Fruit fly (Drosophila melanogaster) whole organism, embryonic: ENCODE results near the gene HP5.

Source experiments
- Adf1 ChIP-seq: fragments of 200-800 bp; sonication (Bioruptor generic); IDR thresholded peaks from 2 replicates; pipeline ENCODE4 v1.3.6; 2022; ENCODE audit warnings: missing biosample characterization, missing genetic modification characterization
- Bgb ChIP-seq: fragments of 200-800 bp; sonication (Bioruptor generic); IDR thresholded peaks from 2 replicates; pipeline ENCODE4 v1.3.6; 2022; ENCODE audit warnings: missing biosample characterization, missing genetic modification characterization; ENCODE audit not compliant: partially characterized antibody
- CG10321 ChIP-seq: fragments of 200-800 bp; sonication (Bioruptor generic); IDR thresholded peaks from 2 replicates; pipeline ENCODE4 v1.3.6; 2022; ENCODE audit warnings: missing biosample characterization, missing genetic modification characterization
- CG12104 ChIP-seq: fragments of 200-800 bp; sonication (Bioruptor generic); optimal IDR thresholded peaks from 3 replicates; lab custom pipeline; 2016; ENCODE audit warnings: missing biosample characterization, missing genetic modification characterization
- CG12391 ChIP-seq: fragments of 200-800 bp; sonication (Bioruptor generic); optimal IDR thresholded peaks from 3 replicates; lab custom pipeline; 2018; ENCODE audit warnings: missing biosample characterization, mild to moderate bottlenecking, missing genetic modification characterization, moderate library complexity
- CG13287 ChIP-seq: fragments of 200-800 bp; sonication (Bioruptor generic); IDR thresholded peaks from 2 replicates; pipeline ENCODE4 v1.3.6; 2022; ENCODE audit warnings: missing biosample characterization, missing genetic modification characterization; ENCODE audit not compliant: partially characterized antibody
- CG15269 ChIP-seq: fragments of 200-800 bp; sonication (Bioruptor generic); optimal IDR thresholded peaks from 2 replicates; lab custom pipeline; 2018; ENCODE audit warnings: missing biosample characterization, mild to moderate bottlenecking, missing genetic modification characterization, moderate library complexity
- CG15696 ChIP-seq: fragments of 200-800 bp; sonication (Bioruptor generic); optimal IDR thresholded peaks from 2 replicates; lab custom pipeline; 2019; ENCODE audit warnings: missing biosample characterization, mild to moderate bottlenecking, missing genetic modification characterization, moderate library complexity
- CG1603 ChIP-seq: fragments of 200-800 bp; sonication (Bioruptor generic); optimal IDR thresholded peaks from 2 replicates; lab custom pipeline; 2019; ENCODE audit warnings: missing biosample characterization, mild to moderate bottlenecking, missing genetic modification characterization, moderate library complexity
- CG17359 ChIP-seq: fragments of 200-800 bp; sonication (Bioruptor generic); optimal IDR thresholded peaks from 3 replicates; lab custom pipeline; 2018; ENCODE audit warnings: missing biosample characterization, mild to moderate bottlenecking, missing genetic modification characterization, moderate library complexity
- CG31224 ChIP-seq: fragments of 200-800 bp; sonication (Bioruptor generic); IDR thresholded peaks from 2 replicates; pipeline ENCODE4 v1.3.6; 2022; ENCODE audit warnings: missing biosample characterization, missing genetic modification characterization
- CG31441 ChIP-seq: fragments of 200-800 bp; sonication (Bioruptor generic); IDR thresholded peaks from 2 replicates; pipeline ENCODE4 v1.3.6; 2022; ENCODE audit warnings: missing biosample characterization, missing genetic modification characterization
- CG3847 ChIP-seq: fragments of 200-800 bp; sonication (Bioruptor generic); IDR thresholded peaks from 2 replicates; pipeline ENCODE4 v1.3.6; 2022; ENCODE audit warnings: missing biosample characterization, missing genetic modification characterization
- CG5245 ChIP-seq: fragments of 200-800 bp; sonication (Bioruptor generic); optimal IDR thresholded peaks from 3 replicates; lab custom pipeline; 2016; ENCODE audit warnings: missing biosample characterization, missing genetic modification characterization
- CG7556 ChIP-seq: fragments of 200-800 bp; sonication (Bioruptor generic); optimal IDR thresholded peaks from 2 replicates; lab custom pipeline; 2017; ENCODE audit warnings: missing biosample characterization, mild to moderate bottlenecking, missing genetic modification characterization
- CG7745 ChIP-seq: fragments of 200-800 bp; sonication (Bioruptor generic); optimal IDR thresholded peaks from 2 replicates; lab custom pipeline; 2018; ENCODE audit warnings: missing biosample characterization, mild to moderate bottlenecking, missing genetic modification characterization, moderate library complexity
- CG8359 ChIP-seq: fragments of 200-800 bp; sonication (Bioruptor generic); optimal IDR thresholded peaks from 2 replicates; lab custom pipeline; 2017; ENCODE audit warnings: missing biosample characterization, mild to moderate bottlenecking, missing genetic modification characterization, borderline replicate concordance
- CG9932 ChIP-seq: fragments of 200-800 bp; sonication (Bioruptor generic); IDR thresholded peaks from 2 replicates; pipeline ENCODE4 v1.3.6; 2022; ENCODE audit warnings: missing biosample characterization, missing genetic modification characterization
- CHES-1-like ChIP-seq: fragments of 200-800 bp; sonication (Bioruptor generic); optimal IDR thresholded peaks from 2 replicates; lab custom pipeline; 2016; ENCODE audit warnings: missing biosample characterization, missing genetic modification characterization
- D19A ChIP-seq: fragments of 200-800 bp; optimal IDR thresholded peaks from 3 replicates; lab custom pipeline; 2019; ENCODE audit warnings: missing biosample characterization, mild to moderate bottlenecking, missing genetic modification characterization, moderate library complexity
- ERR ChIP-seq: fragments of 200-800 bp; sonication (Bioruptor generic); optimal IDR thresholded peaks from 2 replicates; lab custom pipeline; 2016; ENCODE audit warnings: missing biosample characterization, missing genetic modification characterization
- Gsc ChIP-seq: fragments of 200-800 bp; sonication (Bioruptor generic); IDR thresholded peaks from 2 replicates; pipeline ENCODE4 v1.3.6; 2022; ENCODE audit warnings: missing biosample characterization, missing genetic modification characterization
- Gug ChIP-seq: fragments of 200-800 bp; sonication (Bioruptor generic); IDR thresholded peaks from 4 replicates; pipeline ENCODE4 v1.3.6; 2022; ENCODE audit warnings: missing biosample characterization, missing genetic modification characterization
- H15 ChIP-seq: fragments of 200-800 bp; sonication (Bioruptor generic); IDR thresholded peaks from 3 replicates; pipeline ENCODE4 v1.3.6; 2022; ENCODE audit warnings: missing biosample characterization, missing genetic modification characterization
- Hr51 ChIP-seq, 2 experiments: fragments of 200-800 bp; sonication (Bioruptor generic); optimal IDR thresholded peaks; 2 replicates in 1 of 2; 3 replicates in 1 of 2; lab custom pipeline; 2016 to 2018; ENCODE audit warnings: missing biosample characterization in 2 of 2, missing genetic modification characterization in 2 of 2, mild to moderate bottlenecking in 1 of 2, moderate library complexity in 1 of 2
- Kr ChIP-seq: fragments of 200-800 bp; sonication (Bioruptor generic); optimal IDR thresholded peaks from 2 replicates; lab custom pipeline; 2017; ENCODE audit warnings: missing biosample characterization, mild to moderate bottlenecking, missing genetic modification characterization
- MTF-1 ChIP-seq: fragments of 200-800 bp; sonication (Bioruptor generic); optimal IDR thresholded peaks from 2 replicates; lab custom pipeline; 2018; ENCODE audit warnings: missing biosample characterization, mild to moderate bottlenecking, missing genetic modification characterization, borderline replicate concordance
- NfI ChIP-seq: fragments of 200-800 bp; sonication (Bioruptor generic); optimal IDR thresholded peaks from 3 replicates; lab custom pipeline; 2018; ENCODE audit warnings: missing biosample characterization, mild to moderate bottlenecking, missing genetic modification characterization, moderate library complexity
- Opbp ChIP-seq: fragments of 200-800 bp; sonication (Bioruptor generic); IDR thresholded peaks from 3 replicates; pipeline ENCODE4 v1.3.6; 2022; ENCODE audit warnings: missing biosample characterization, missing genetic modification characterization; ENCODE audit not compliant: partially characterized antibody
- Rx ChIP-seq: fragments of 200-800 bp; sonication (Bioruptor generic); IDR thresholded peaks from 2 replicates; pipeline ENCODE4 v1.3.6; 2022; ENCODE audit warnings: missing biosample characterization, missing genetic modification characterization
- Side ChIP-seq: fragments of 200-800 bp; sonication (Bioruptor generic); optimal IDR thresholded peaks from 2 replicates; lab custom pipeline; 2016; ENCODE audit warnings: missing biosample characterization, missing genetic modification characterization
- TFAM ChIP-seq: fragments of 200-800 bp; sonication (Bioruptor generic); optimal IDR thresholded peaks from 2 replicates; lab custom pipeline; 2017; ENCODE audit warnings: missing biosample characterization, missing genetic modification characterization, inconsistent platforms
- caup ChIP-seq: fragments of 200-800 bp; sonication (Bioruptor generic); optimal IDR thresholded peaks from 3 replicates; lab custom pipeline; 2017; ENCODE audit warnings: missing biosample characterization, mild to moderate bottlenecking, missing genetic modification characterization, moderate library complexity; ENCODE audit not compliant: severe bottlenecking
- ci ChIP-seq: fragments of 200-800 bp; sonication (Bioruptor generic); IDR thresholded peaks from 3 replicates; pipeline ENCODE4 v1.3.6; 2022; ENCODE audit warnings: missing biosample characterization, missing genetic modification characterization
- corto ChIP-seq: fragments of 200-800 bp; sonication (Bioruptor generic); optimal IDR thresholded peaks from 2 replicates; lab custom pipeline; 2016; ENCODE audit warnings: missing biosample characterization, mild to moderate bottlenecking, missing genetic modification characterization, moderate library complexity
- dmrt11E ChIP-seq: fragments of 200-800 bp; sonication (Bioruptor generic); optimal IDR thresholded peaks from 3 replicates; lab custom pipeline; 2018; ENCODE audit warnings: missing biosample characterization, mild to moderate bottlenecking, missing genetic modification characterization, moderate library complexity
- eyg ChIP-seq: fragments of 200-800 bp; sonication (Bioruptor generic); optimal IDR thresholded peaks from 3 replicates; lab custom pipeline; 2016; ENCODE audit warnings: missing biosample characterization, missing genetic modification characterization
- fd96Cb ChIP-seq: fragments of 200-800 bp; sonication (Bioruptor generic); optimal IDR thresholded peaks from 2 replicates; lab custom pipeline; 2018; ENCODE audit warnings: missing biosample characterization, mild to moderate bottlenecking, missing genetic modification characterization, moderate library complexity
- peb ChIP-seq: fragments of 200-800 bp; sonication (Bioruptor generic); IDR thresholded peaks from 2 replicates; pipeline ENCODE4 v1.3.6; 2022; ENCODE audit warnings: missing biosample characterization, missing genetic modification characterization
- pita ChIP-seq: fragments of 200-800 bp; sonication (Bioruptor generic); optimal IDR thresholded peaks from 2 replicates; lab custom pipeline; 2017; ENCODE audit warnings: missing biosample characterization, mild to moderate bottlenecking, missing genetic modification characterization
- ranshi ChIP-seq: fragments of 200-800 bp; sonication (Bioruptor generic); IDR thresholded peaks from 2 replicates; pipeline ENCODE4 v1.3.6; 2022; ENCODE audit warnings: missing biosample characterization, missing genetic modification characterization
- repo ChIP-seq: fragments of 200-800 bp; sonication (Bioruptor generic); optimal IDR thresholded peaks from 2 replicates; lab custom pipeline; 2016; ENCODE audit warnings: missing biosample characterization, missing genetic modification characterization
- sens-2 ChIP-seq: fragments of 200-800 bp; sonication (Bioruptor generic); IDR thresholded peaks from 2 replicates; pipeline ENCODE4 v1.3.6; 2022; ENCODE audit warnings: missing biosample characterization, missing genetic modification characterization
- sug ChIP-seq: fragments of 200-800 bp; optimal IDR thresholded peaks from 2 replicates; lab custom pipeline; 2019; ENCODE audit warnings: missing biosample characterization, mild to moderate bottlenecking, missing genetic modification characterization, moderate library complexity
- tll ChIP-seq, 2 experiments: fragments of 200-800 bp in 1 of 2; fragments of >200 bp in 1 of 2; sonication (Bioruptor generic) in 1 of 2; optimal IDR thresholded peaks; 2 replicates each; lab custom pipeline; 2017 to 2019; ENCODE audit warnings: missing biosample characterization in 2 of 2, missing genetic modification characterization in 2 of 2, mild to moderate bottlenecking in 1 of 2, moderate library complexity in 1 of 2
- tna ChIP-seq: fragments of 200-800 bp; sonication (Bioruptor generic); IDR thresholded peaks from 2 replicates; pipeline ENCODE4 v1.3.6; 2022; ENCODE audit warnings: missing biosample characterization, missing genetic modification characterization; ENCODE audit not compliant: partially characterized antibody
- wor ChIP-seq: fragments of 200-800 bp; sonication (Bioruptor generic); IDR thresholded peaks from 2 replicates; pipeline ENCODE4 v1.3.6; 2022; ENCODE audit warnings: missing biosample characterization, missing genetic modification characterization
- zf30C ChIP-seq: fragments of 200-800 bp; sonication (Bioruptor generic); optimal IDR thresholded peaks from 3 replicates; lab custom pipeline; 2018; ENCODE audit warnings: missing biosample characterization, mild to moderate bottlenecking, missing genetic modification characterization

Gene HP5

dm6 chrX:11446792-11447405 is 7.7 kb upstream of the HP5 start (continued):
- TF ChIP-seq NfI = peak; percentile 82
- peak; percentile 60 for TF ChIP-seq fd96Cb (tag; lab: Kevin White, UChicago)
- peak; percentile 8 for TF ChIP-seq Side (GFP tag; lab: Kevin White, UChicago)
- TF ChIP-seq tll (GFP tag; optimal IDR thresholded peaks at IDR 0.05; lab: Kevin White, UChicago) = no peak
- peak; percentile 90 for TF ChIP-seq Gug (GFP tag; lab: Robert Waterston, UW)
- TF ChIP-seq sens-2 (GFP tag; lab: Robert Waterston, UW) = no peak
- peak; percentile 60 for TF ChIP-seq corto (GFP tag; lab: Kevin White, UChicago)
- TF ChIP-seq ERR (GFP tag; lab: Kevin White, UChicago) = peak; percentile 83
- TF ChIP-seq CG31224 (GFP tag; lab: Robert Waterston, UW) = peak; percentile 85
- TF ChIP-seq CG7745 = no peak
- TF ChIP-seq CG15696 (tag; lab: Kevin White, UChicago) = peak; percentile 48
- TF ChIP-seq eyg (GFP tag; lab: Kevin White, UChicago) = peak; percentile 66
- TF ChIP-seq repo (GFP tag; lab: Kevin White, UChicago) = peak; percentile 4
- TF ChIP-seq D19A = peak; percentile 50
- no peak for TF ChIP-seq Kr (GFP tag; lab: Kevin White, UChicago)
- peak; percentile 49 for TF ChIP-seq CG5245 (GFP tag; lab: Kevin White, UChicago)
- TF ChIP-seq ranshi = peak; percentile 85
- TF ChIP-seq CG12104 (GFP tag; lab: Kevin White, UChicago) = peak; percentile 35
- TF ChIP-seq CG13287 (GFP tag; lab: Robert Waterston, UW) = peak; percentile 29
- TF ChIP-seq Opbp = no peak
- TF ChIP-seq CG1603 (tag; lab: Kevin White, UChicago) = peak; percentile 72
- TF ChIP-seq pita (GFP tag; lab: Kevin White, UChicago) = no peak
- 0 out of 2 replicates have a peak, but pooled peaks have one; percentile 27 for TF ChIP-seq CG10321
- TF ChIP-seq CG8359 (GFP tag; lab: Kevin White, UChicago) = no peak
- TF ChIP-seq H15 (GFP tag; lab: Robert Waterston, UW) = peak; percentile 53; the same call in 1 of the 3 replicates
- TF ChIP-seq Rx (GFP tag; lab: Robert Waterston, UW) = peak; percentile 62
- peak; percentile 57 for TF ChIP-seq Adf1
- peak; percentile 95 for TF ChIP-seq CG9932 (GFP tag; lab: Robert Waterston, UW)
- 0 out of 2 replicates have a peak, but pooled peaks have one; percentile 21 for TF ChIP-seq peb (GFP tag; lab: Robert Waterston, UW)
- TF ChIP-seq TFAM (GFP tag; lab: Kevin White, UChicago) = no peak
- TF ChIP-seq dmrt11E (tag; lab: Kevin White, UChicago) = no peak
- 0 out of 2 replicates have a peak, but pooled peaks have one; percentile 38 for TF ChIP-seq CG31441
- TF ChIP-seq CG3847 (GFP tag; lab: Robert Waterston, UW) = peak; percentile 89
- TF ChIP-seq wor (GFP tag; lab: Robert Waterston, UW) = no peak
- TF ChIP-seq caup (GFP tag; lab: Kevin White, UChicago) = peak; percentile 86
- TF ChIP-seq zf30C = no peak
- TF ChIP-seq ci = peak; percentile 78
- peak; percentile 61 for TF ChIP-seq CG12391 (tag; lab: Kevin White, UChicago)
- peak; percentile 79 for TF ChIP-seq CHES-1-like (GFP tag; lab: Kevin White, UChicago)
- no peak for TF ChIP-seq Bgb (GFP tag; lab: Robert Waterston, UW)
- peak; percentile 66 for TF ChIP-seq CG17359 (tag; lab: Kevin White, UChicago)
- TF ChIP-seq Hr51 (GFP tag; optimal IDR thresholded peaks at IDR 0.05; lab: Kevin White, UChicago) = peak; percentile 62 to 76
- peak; percentile 73 for TF ChIP-seq CG7556
- peak; percentile 42; the same call in 1 of the 2 replicates for TF ChIP-seq Gsc (GFP tag; lab: Robert Waterston, UW)
- no peak for TF ChIP-seq tna (GFP tag; lab: Robert Waterston, UW)
- TF ChIP-seq sug (tag; lab: Kevin White, UChicago) = peak; percentile 75
- TF ChIP-seq MTF-1 (GFP tag; lab: Kevin White, UChicago) = peak; percentile 30
- TF ChIP-seq CG15269 (tag; lab: Kevin White, UChicago) = peak; percentile 85
